Worm (Caenorhabditis elegans): ENCODE data around the gene T27E7.3.

T27E7.3 gene

ce11 chrIV:14562649-14563268, 33.9 kb downstream of the T27E7.3 start (continued):
- TF ChIP-seq F37B4.10 (GFP tag; IDR thresholded peaks at IDR 0.05), result no peak
- TF ChIP-seq akir-1 (GFP tag; optimal IDR thresholded peaks at IDR 0.05), result no peak
- no peak for TF ChIP-seq let-607 (tag; optimal IDR thresholded peaks at IDR 0.05)
- TF ChIP-seq mes-4 (tag; optimal IDR thresholded peaks at IDR 0.05), result no peak
- TF ChIP-seq Y67H2A.10 (GFP tag; conservative IDR thresholded peaks at IDR 0.05), result no peak
- no peak for TF ChIP-seq ama-1 (optimal IDR thresholded peaks at IDR 0.05)
- no peak for TF ChIP-seq ama-1 (GFP tag; optimal IDR thresholded peaks at IDR 0.05)
- no peak for TF ChIP-seq tbx-9 (tag; optimal IDR thresholded peaks at IDR 0.05; ENCODE audit: borderline replicate concordance)
- no peak for TF ChIP-seq sptf-2 (GFP tag; optimal IDR thresholded peaks at IDR 0.05)
- TF ChIP-seq mcd-1 (GFP tag; IDR thresholded peaks at IDR 0.05), result no peak

ce11 chrIV:14565062-14565461, 36.2 kb downstream of the T27E7.3 start, which contains the start of gene Y57G11B.2:
Gene Y57G11B.2, plus strand, starts transcription at chrIV:14565362.
- TF ChIP-seq fkh-3 (tag; optimal IDR thresholded peaks at IDR 0.05) (no peak), F57A8.1 (GFP tag; optimal IDR thresholded peaks at IDR 0.05) (no peak), Y53F4B.3 (GFP tag; IDR thresholded peaks at IDR 0.05) (no peak), bed-2 (GFP tag; IDR thresholded peaks at IDR 0.05) (no peak)

- TF ChIP-seq snpc-4 (GFP tag; optimal IDR thresholded peaks at IDR 0.05) (no peak), snpc-4 (tag; optimal IDR thresholded peaks at IDR 0.05) (no peak), F37B4.10 (GFP tag; IDR thresholded peaks at IDR 0.05) (0 out of 2 replicates have a peak, but pooled peaks have one; percentile 81)
These were observed 42.8 kb downstream of the T27E7.3 start for ce11 chrIV:14571626-14572025.

- TF ChIP-seq F33H1.4 (GFP tag; IDR thresholded peaks at IDR 0.05) (no peak), Y53F4B.3 (GFP tag; IDR thresholded peaks at IDR 0.05) (no peak), egrh-3 (GFP tag; IDR thresholded peaks at IDR 0.05) (no peak), somi-1 (GFP tag; optimal IDR thresholded peaks at IDR 0.05) (no peak), D2030.7 (GFP tag; IDR thresholded peaks at IDR 0.05) (no peak), hmg-1.2 (GFP tag; IDR thresholded peaks at IDR 0.05) (no peak), let-526 (GFP tag; IDR thresholded peaks at IDR 0.05) (no peak), gei-17 (GFP tag; optimal IDR thresholded peaks at IDR 0.05) (no peak)
These were observed 43.8 kb downstream of the T27E7.3 start, which contains the start of gene glb-34 for ce11 chrIV:14572607-14573006. Gene glb-34, minus strand, starts transcription at chrIV:14572707.

ce11 chrIV:14573068-14573467, 44.2 kb downstream of the T27E7.3 start:
- TF ChIP-seq zfh-2 (GFP tag; conservative IDR thresholded peaks at IDR 0.05) (no peak), B0035.1 (tag; optimal IDR thresholded peaks at IDR 0.05) (no peak)

ce11 chrIV:14574282-14574869, 45.6 kb downstream of the T27E7.3 start, which contains the start of the genes Y57G11B.3 and Y57G11B.5:
Gene Y57G11B.3, minus strand, starts transcription at chrIV:14574382.
Gene Y57G11B.5, plus strand, starts transcription at chrIV:14574819.
- TF ChIP-seq F23B12.7 (tag; optimal IDR thresholded peaks at IDR 0.05; ENCODE audit: insufficient read depth), result no peak
- no peak for TF ChIP-seq B0019.2 (GFP tag; conservative IDR thresholded peaks at IDR 0.05)
- no peak for TF ChIP-seq sea-2 (GFP tag; IDR thresholded peaks at IDR 0.05)
- no peak for TF ChIP-seq fkh-3 (tag; optimal IDR thresholded peaks at IDR 0.05)
- no peak for TF ChIP-seq tlf-1 (GFP tag; optimal IDR thresholded peaks at IDR 0.05)
- TF ChIP-seq ceh-91 (GFP tag; IDR thresholded peaks at IDR 0.05), result no peak
- no peak for TF ChIP-seq pha-4 (tag; optimal IDR thresholded peaks at IDR 0.05)
- TF ChIP-seq zfh-2 (GFP tag; conservative IDR thresholded peaks at IDR 0.05), result no peak
- no peak for TF ChIP-seq hmg-1.2 (GFP tag; IDR thresholded peaks at IDR 0.05)
- TF ChIP-seq ceh-100 (GFP tag; IDR thresholded peaks at IDR 0.05), result no peak

Measured in whole organism, young adult.